Worm (Caenorhabditis elegans) whole organism, midembryonic: ENCODE data around the gene Y43F8C.17.

Experiments used
- T22C8.4 ChIP-seq: fragments of 200-800 bp; sonication (Bioruptor generic); IDR thresholded peaks from 2 replicates; pipeline ENCODE4 v1.3.6; 2022; ENCODE audit warnings: missing genetic modification characterization, missing compliant biosample characterization
- flt-1 ChIP-seq: fragments of 200-800 bp; sonication (Bioruptor generic); IDR thresholded peaks from 2 replicates; pipeline ENCODE4 v1.3.6; 2022; ENCODE audit warnings: missing genetic modification characterization, missing compliant biosample characterization
- klf-2 ChIP-seq: fragments of 200-800 bp; sonication (Bioruptor generic); conservative IDR thresholded peaks from 2 replicates; pipeline ENCODE4 v1.3.6; 2022; ENCODE audit warnings: missing genetic modification reagents, missing genetic modification characterization, missing compliant biosample characterization
- med-1 ChIP-seq: sonication (generic microtip); optimal IDR thresholded peaks from 2 replicates; lab custom pipeline; 2017; ENCODE audit warnings: missing genetic modification characterization, mild to moderate bottlenecking, missing compliant biosample characterization, antibody characterized with exemption, missing genetic modification reagents; ENCODE audit not compliant: insufficient read depth
- tab-1 ChIP-seq: fragments of 200-800 bp; sonication (Bioruptor generic); IDR thresholded peaks from 2 replicates; pipeline ENCODE4 v1.3.6; 2022; ENCODE audit warnings: missing genetic modification characterization, missing compliant biosample characterization
- ztf-23 ChIP-seq: fragments of 200-800 bp; sonication (Bioruptor generic); IDR thresholded peaks from 2 replicates; pipeline ENCODE4 v1.3.6; 2022; ENCODE audit warnings: missing genetic modification reagents, missing genetic modification characterization, missing compliant biosample characterization
- ztf-29 ChIP-seq: fragments of 200-800 bp; sonication (Bioruptor generic); IDR thresholded peaks from 2 replicates; pipeline ENCODE4 v1.3.6; 2022; ENCODE audit warnings: missing genetic modification reagents, missing genetic modification characterization, missing compliant biosample characterization

ce11 chrV:19670866-19671265 lies 45.1 kb upstream of the Y43F8C.17 start:
- TF ChIP-seq flt-1 (GFP tag; lab: Robert Waterston, UW) (no peak), tab-1 (no peak), ztf-29 (GFP tag; lab: Robert Waterston, UW) (no peak), med-1 (GFP tag; lab: Kevin White, UChicago) (no peak), klf-2 (no peak), T22C8.4 (GFP tag; lab: Robert Waterston, UW) (no peak), ztf-23 (GFP tag; lab: Robert Waterston, UW) (no peak)
